Worm (Caenorhabditis elegans) whole organism, L2 larva: ENCODE data around the gene tra-3.

Experiments
- C34F6.9 ChIP-seq: fragments of 150-350 bp; optimal IDR thresholded peaks from 2 replicates; lab custom pipeline; 2014; ENCODE audit warnings: missing biosample characterization, missing genetic modification characterization
- F13H6.1 ChIP-seq: sonication (generic microtip); optimal IDR thresholded peaks from 2 replicates; lab custom pipeline; 2016; ENCODE audit warnings: missing genetic modification characterization, missing compliant biosample characterization
- aly-2 ChIP-seq: fragments of 150-350 bp; optimal IDR thresholded peaks from 2 replicates; lab custom pipeline; 2014; ENCODE audit warnings: missing biosample characterization, missing genetic modification characterization
- ceh-16 ChIP-seq: fragments of 150-350 bp; optimal IDR thresholded peaks from 2 replicates; lab custom pipeline; 2014; ENCODE audit warnings: missing biosample characterization, missing genetic modification characterization
- ceh-82 ChIP-seq: fragments of 150-350 bp; optimal IDR thresholded peaks from 2 replicates; lab custom pipeline; 2014; ENCODE audit warnings: missing biosample characterization, missing genetic modification characterization
- crh-2 ChIP-seq: sonication (generic microtip); optimal IDR thresholded peaks from 2 replicates; lab custom pipeline; 2017; ENCODE audit warnings: missing biosample characterization, missing genetic modification characterization
- dmd-4 ChIP-seq: sonication (generic microtip); optimal IDR thresholded peaks from 2 replicates; lab custom pipeline; 2017; ENCODE audit warnings: missing biosample characterization, missing genetic modification characterization
- egl-27 ChIP-seq: sonication (generic microtip); optimal IDR thresholded peaks from 3 replicates; lab custom pipeline; 2017; ENCODE audit warnings: missing biosample characterization, missing genetic modification reagents, missing genetic modification characterization
- elt-1 ChIP-seq: fragments of 150-350 bp; optimal IDR thresholded peaks from 2 replicates; lab custom pipeline; 2014; ENCODE audit warnings: missing biosample characterization, missing genetic modification characterization
- fos-1 ChIP-seq: fragments of 150-350 bp; optimal IDR thresholded peaks from 2 replicates; lab custom pipeline; 2014; ENCODE audit warnings: missing biosample characterization, missing genetic modification characterization
- gmeb-1 ChIP-seq: fragments of 150-350 bp; optimal IDR thresholded peaks from 2 replicates; lab custom pipeline; 2014; ENCODE audit warnings: missing biosample characterization, missing genetic modification characterization
- lin-11 ChIP-seq: fragments of 150-350 bp; sonication (generic microtip); optimal IDR thresholded peaks from 2 replicates; lab custom pipeline; 2014; ENCODE audit warnings: missing biosample characterization, missing genetic modification characterization, inconsistent platforms, mixed read lengths
- lin-13 ChIP-seq: fragments of 150-350 bp; optimal IDR thresholded peaks from 2 replicates; lab custom pipeline; 2014; ENCODE audit warnings: missing biosample characterization, missing genetic modification reagents, missing genetic modification characterization
- lin-39 ChIP-seq: fragments of 150-350 bp; optimal IDR thresholded peaks from 2 replicates; lab custom pipeline; 2014; ENCODE audit warnings: missing biosample characterization, missing genetic modification reagents, missing genetic modification characterization
- lsy-2 ChIP-seq, 2 experiments: fragments of 150-350 bp in 1 of 2; sonication (generic microtip) in 1 of 2; optimal IDR thresholded peaks; 2 replicates each; lab custom pipeline; 2014 to 2017; ENCODE audit warnings: missing biosample characterization in 2 of 2, missing genetic modification characterization in 2 of 2
- mbf-1 ChIP-seq: sonication (generic microtip); optimal IDR thresholded peaks from 2 replicates; lab custom pipeline; 2017; ENCODE audit warnings: missing biosample characterization, missing genetic modification characterization
- mdl-1 ChIP-seq, 2 experiments: fragments of 150-350 bp in 1 of 2; sonication (generic microtip) in 1 of 2; optimal IDR thresholded peaks; 2 replicates each; lab custom pipeline; 2017; ENCODE audit warnings: missing biosample characterization in 2 of 2, missing genetic modification characterization in 2 of 2
- nhr-10 ChIP-seq: sonication (generic microtip); optimal IDR thresholded peaks from 2 replicates; lab custom pipeline; 2017; ENCODE audit warnings: missing biosample characterization, missing genetic modification characterization
- nhr-11 ChIP-seq: fragments of 150-350 bp; optimal IDR thresholded peaks from 2 replicates; lab custom pipeline; 2014; ENCODE audit warnings: missing biosample characterization, missing genetic modification characterization
- nhr-12 ChIP-seq: fragments of 150-350 bp; optimal IDR thresholded peaks from 2 replicates; lab custom pipeline; 2014; ENCODE audit warnings: missing biosample characterization, missing genetic modification characterization
- nhr-129 ChIP-seq: fragments of 150-350 bp; optimal IDR thresholded peaks from 2 replicates; lab custom pipeline; 2014; ENCODE audit warnings: missing biosample characterization, missing genetic modification characterization
- nhr-23 ChIP-seq: fragments of 150-350 bp; optimal IDR thresholded peaks from 2 replicates; lab custom pipeline; 2014; ENCODE audit warnings: missing biosample characterization, missing genetic modification reagents, missing genetic modification characterization
- nhr-25 ChIP-seq: fragments of 150-350 bp; sonication (generic microtip); optimal IDR thresholded peaks from 3 replicates; lab custom pipeline; 2014; ENCODE audit warnings: missing biosample characterization, missing genetic modification characterization
- nhr-6 ChIP-seq: fragments of 150-350 bp; optimal IDR thresholded peaks from 2 replicates; lab custom pipeline; 2014; ENCODE audit warnings: missing biosample characterization, missing genetic modification characterization
- sem-4 ChIP-seq: fragments of 150-350 bp; optimal IDR thresholded peaks from 2 replicates; lab custom pipeline; 2014; ENCODE audit warnings: missing biosample characterization, missing genetic modification reagents, missing genetic modification characterization
- skn-1 ChIP-seq: sonication (generic microtip); optimal IDR thresholded peaks from 2 replicates; lab custom pipeline; 2017; ENCODE audit warnings: missing biosample characterization, missing genetic modification characterization
- sma-9 ChIP-seq, 2 experiments: fragments of 150-350 bp in 1 of 2; sonication (generic microtip) in 1 of 2; optimal IDR thresholded peaks; 2 replicates each; lab custom pipeline; 2014 to 2016; ENCODE audit warnings: missing genetic modification characterization in 2 of 2, mild to moderate bottlenecking in 1 of 2, missing biosample characterization in 1 of 2, missing compliant biosample characterization in 1 of 2, missing genetic modification reagents in 1 of 2, moderate library complexity in 1 of 2
- snpc-4 ChIP-seq: fragments of 150-350 bp; optimal IDR thresholded peaks from 2 replicates; lab custom pipeline; 2014; ENCODE audit warnings: missing biosample characterization, missing genetic modification characterization
- unc-55 ChIP-seq: fragments of 150-350 bp; sonication (generic microtip); optimal IDR thresholded peaks from 3 replicates; lab custom pipeline; 2014; ENCODE audit warnings: missing biosample characterization, missing genetic modification reagents, missing genetic modification characterization
- unc-62 ChIP-seq: fragments of 150-350 bp; optimal IDR thresholded peaks from 2 replicates; lab custom pipeline; 2014; ENCODE audit warnings: missing biosample characterization, missing genetic modification reagents, missing genetic modification characterization
- ztf-1 ChIP-seq: fragments of 200-800 bp; sonication (Bioruptor generic); conservative IDR thresholded peaks from 2 replicates; pipeline ENCODE4 v1.3.6; 2022; ENCODE audit warnings: missing genetic modification characterization, missing compliant biosample characterization
- ztf-11 ChIP-seq: sonication (generic microtip); optimal IDR thresholded peaks from 2 replicates; lab custom pipeline; 2017; ENCODE audit warnings: missing biosample characterization, missing genetic modification characterization
- ztf-4 ChIP-seq: fragments of 150-350 bp; optimal IDR thresholded peaks from 2 replicates; lab custom pipeline; 2014; ENCODE audit warnings: missing biosample characterization, missing genetic modification characterization

The tra-3 gene

ce11 chrIV:14444077-14444476 is at the start of gene tra-3:
Gene tra-3, minus strand, starts transcription at chrIV:14444183.
- TF ChIP-seq mdl-1 (tag; optimal IDR thresholded peaks at IDR 0.05; lab: Kevin White, UChicago): no peak
- no peak for TF ChIP-seq skn-1 (tag; lab: Kevin White, UChicago)
- no peak for TF ChIP-seq ceh-82 (tag; lab: Kevin White, UChicago)
- TF ChIP-seq nhr-6 (tag; lab: Kevin White, UChicago): no peak
- no peak for TF ChIP-seq ztf-1 (GFP tag; lab: Robert Waterston, UW)
- no peak for TF ChIP-seq sma-9 (GFP tag; optimal IDR thresholded peaks at IDR 0.05; lab: Kevin White, UChicago)
- TF ChIP-seq sma-9 (tag; optimal IDR thresholded peaks at IDR 0.05; lab: Kevin White, UChicago): no peak
- no peak for TF ChIP-seq ceh-16 (tag; lab: Kevin White, UChicago)
- no peak for TF ChIP-seq C34F6.9 (tag; lab: Kevin White, UChicago)
- no peak for TF ChIP-seq nhr-129 (tag; lab: Kevin White, UChicago)
- TF ChIP-seq lin-13 (GFP tag; lab: Kevin White, UChicago): no peak
- TF ChIP-seq crh-2: no peak
- TF ChIP-seq aly-2: no peak
- TF ChIP-seq nhr-12: no peak
- TF ChIP-seq nhr-23 (tag; lab: Kevin White, UChicago): no peak

ce11 chrIV:14491135-14491534 is 47.2 kb upstream of the tra-3 start:
- no peak for TF ChIP-seq mbf-1 (tag; lab: Kevin White, UChicago)
- TF ChIP-seq nhr-129 (tag; lab: Kevin White, UChicago): no peak
- TF ChIP-seq ztf-4 (tag; lab: Kevin White, UChicago): no peak
- no peak for TF ChIP-seq unc-62 (GFP tag; lab: Kevin White, UChicago)
- no peak for TF ChIP-seq dmd-4 (tag; lab: Kevin White, UChicago)
- TF ChIP-seq nhr-25 (tag; lab: Kevin White, UChicago): no peak
- no peak for TF ChIP-seq lsy-2 (tag; optimal IDR thresholded peaks at IDR 0.05; lab: Kevin White, UChicago)
- TF ChIP-seq ceh-16 (tag; lab: Kevin White, UChicago): no peak
- TF ChIP-seq unc-55: no peak
- TF ChIP-seq mdl-1 (tag; optimal IDR thresholded peaks at IDR 0.05; lab: Kevin White, UChicago): no peak
- no peak for TF ChIP-seq F13H6.1 (tag; lab: Kevin White, UChicago)
- no peak for TF ChIP-seq egl-27 (tag; lab: Kevin White, UChicago)
- TF ChIP-seq skn-1 (tag; lab: Kevin White, UChicago): no peak
- no peak for TF ChIP-seq gmeb-1 (tag; lab: Kevin White, UChicago)
- TF ChIP-seq C34F6.9 (tag; lab: Kevin White, UChicago): no peak
- no peak for TF ChIP-seq sem-4
- no peak for TF ChIP-seq ztf-1 (GFP tag; lab: Robert Waterston, UW)
- TF ChIP-seq sma-9 (GFP tag; optimal IDR thresholded peaks at IDR 0.05; lab: Kevin White, UChicago): no peak
- TF ChIP-seq sma-9 (tag; optimal IDR thresholded peaks at IDR 0.05; lab: Kevin White, UChicago): no peak
- TF ChIP-seq aly-2: no peak

- no peak for TF ChIP-seq elt-1 (tag; lab: Kevin White, UChicago)
- TF ChIP-seq fos-1: peak; percentile 92
Observed at ce11 chrIV:14483427-14483826, 39.4 kb upstream of the tra-3 start.

- no peak for TF ChIP-seq lsy-2 (tag; optimal IDR thresholded peaks at IDR 0.05; lab: Kevin White, UChicago)
Observed at ce11 chrIV:14481984-14482383, 38.0 kb upstream of the tra-3 start, which contains the start of gene Y57G11A.4. Gene Y57G11A.4, plus strand, starts transcription at chrIV:14482284.

- TF ChIP-seq nhr-10 (no peak), ztf-11 (no peak), egl-27 (tag; lab: Kevin White, UChicago) (no peak), snpc-4 (tag; lab: Kevin White, UChicago) (no peak), skn-1 (tag; lab: Kevin White, UChicago) (no peak), elt-1 (tag; lab: Kevin White, UChicago) (no peak), unc-55 (no peak), nhr-11 (tag; lab: Kevin White, UChicago) (no peak), ceh-16 (tag; lab: Kevin White, UChicago) (no peak), lin-39 (tag; lab: Kevin White, UChicago) (no peak)
Observed at ce11 chrIV:14469013-14469412, 25.0 kb upstream of the tra-3 start.

ce11 chrIV:14466837-14467236 is 22.9 kb upstream of the tra-3 start:
- no peak for TF ChIP-seq lin-11 (tag; lab: Kevin White, UChicago)
- no peak for TF ChIP-seq lin-39 (tag; lab: Kevin White, UChicago)
- no peak for TF ChIP-seq sem-4
- no peak for TF ChIP-seq sma-9 (GFP tag; optimal IDR thresholded peaks at IDR 0.05; lab: Kevin White, UChicago)
- no peak for TF ChIP-seq sma-9 (tag; optimal IDR thresholded peaks at IDR 0.05; lab: Kevin White, UChicago)
- TF ChIP-seq F13H6.1 (tag; lab: Kevin White, UChicago): no peak
- TF ChIP-seq, all 48 proteins: peak for 0
